Worm (Caenorhabditis elegans): ENCODE measurements around the gene gldi-7.

- TF ChIP-seq pqm-1 (tag; optimal IDR thresholded peaks at IDR 0.05): no peak
- TF ChIP-seq rnt-1 (tag; optimal IDR thresholded peaks at IDR 0.05): no peak
- TF ChIP-seq pros-1 (tag; optimal IDR thresholded peaks at IDR 0.05): no peak
- no peak for TF ChIP-seq nfya-1 (tag; optimal IDR thresholded peaks at IDR 0.05)
- TF ChIP-seq ceh-48 (tag; optimal IDR thresholded peaks at IDR 0.05): no peak
- no peak for TF ChIP-seq hlh-30 (tag; optimal IDR thresholded peaks at IDR 0.05; ENCODE audit: insufficient read depth)
- no peak for TF ChIP-seq T23F11.4 (GFP tag; optimal IDR thresholded peaks at IDR 0.05)
- TF ChIP-seq ahr-1 (tag; optimal IDR thresholded peaks at IDR 0.05): no peak
- TF ChIP-seq dve-1 (tag; optimal IDR thresholded peaks at IDR 0.05): no peak
- TF ChIP-seq fkh-10 (GFP tag; optimal IDR thresholded peaks at IDR 0.05): no peak
- TF ChIP-seq npax-4 (tag; optimal IDR thresholded peaks at IDR 0.05): no peak
- TF ChIP-seq hlh-8 (tag; optimal IDR thresholded peaks at IDR 0.05): no peak
- no peak for TF ChIP-seq odd-2 (tag; optimal IDR thresholded peaks at IDR 0.05)
- no peak for TF ChIP-seq ama-1 (optimal IDR thresholded peaks at IDR 0.05)
Observed at ce11 chrII:8568234-8568969, 37.4 kb upstream of the gldi-7 start.
